Worm (Caenorhabditis elegans) whole organism, L1 larva: ENCODE data around the gene spp-30.

Experiments used
- C04F5.9 ChIP-seq: sonication (generic microtip); optimal IDR thresholded peaks from 2 replicates; lab custom pipeline; 2016; ENCODE audit warnings: missing genetic modification characterization, missing compliant biosample characterization
- C16A3.4 ChIP-seq: fragments of 150-350 bp; optimal IDR thresholded peaks from 2 replicates; lab custom pipeline; 2014; ENCODE audit warnings: missing biosample characterization, missing genetic modification characterization
- C34B4.2 ChIP-seq: sonication (generic microtip); optimal IDR thresholded peaks from 2 replicates; lab custom pipeline; 2017; ENCODE audit warnings: mild to moderate bottlenecking, missing genetic modification characterization, missing compliant biosample characterization
- F16B12.6 ChIP-seq: fragments of 150-350 bp; optimal IDR thresholded peaks from 2 replicates; lab custom pipeline; 2014; ENCODE audit warnings: missing biosample characterization, missing genetic modification characterization
- aly-2 ChIP-seq: fragments of 150-350 bp; optimal IDR thresholded peaks from 2 replicates; lab custom pipeline; 2014; ENCODE audit warnings: missing biosample characterization, missing genetic modification characterization
- ama-1 ChIP-seq: fragments of 150-350 bp; optimal IDR thresholded peaks from 2 replicates; lab custom pipeline; 2014
- blmp-1 ChIP-seq: fragments of 150-350 bp; optimal IDR thresholded peaks from 2 replicates; lab custom pipeline; 2014; ENCODE audit warnings: missing biosample characterization, missing genetic modification characterization
- ceh-8 ChIP-seq: fragments of 200-800 bp; sonication (Bioruptor generic); optimal IDR thresholded peaks from 2 replicates; lab custom pipeline; 2018; ENCODE audit warnings: mild to moderate bottlenecking, missing genetic modification characterization, moderate library complexity, missing compliant biosample characterization
- ceh-82 ChIP-seq, 3 experiments: fragments of 150-350 bp in 1 of 3; sonication (generic microtip) in 2 of 3; optimal IDR thresholded peaks; 2 replicates each; lab custom pipeline; 2014 to 2017; ENCODE audit warnings: missing biosample characterization in 3 of 3, missing genetic modification characterization in 3 of 3
- ceh-90 ChIP-seq: sonication (generic microtip); optimal IDR thresholded peaks from 2 replicates; lab custom pipeline; 2016; ENCODE audit warnings: missing genetic modification characterization, missing compliant biosample characterization
- ces-1 ChIP-seq: fragments of 150-350 bp; optimal IDR thresholded peaks from 2 replicates; lab custom pipeline; 2014; ENCODE audit warnings: missing biosample characterization, missing genetic modification reagents, missing genetic modification characterization
- dsc-1 ChIP-seq: sonication (generic microtip); optimal IDR thresholded peaks from 2 replicates; lab custom pipeline; 2016; ENCODE audit warnings: mild to moderate bottlenecking, missing genetic modification characterization, missing compliant biosample characterization
- efl-1 ChIP-seq, 4 experiments: fragments of 150-350 bp; optimal IDR thresholded peaks in 3 of 4; peaks in 1 of 4; 1 replicate in 1 of 4; 2 replicates in 3 of 4; lab custom pipeline; 2014; ENCODE audit warnings: missing biosample characterization in 2 of 4, missing genetic modification characterization in 2 of 4, missing genetic modification reagents in 2 of 4
- egl-27 ChIP-seq, 2 experiments: fragments of 150-350 bp in 1 of 2; sonication (generic microtip); optimal IDR thresholded peaks; 3 replicates each; lab custom pipeline; 2017 to 2018; ENCODE audit warnings: missing biosample characterization in 2 of 2, missing genetic modification characterization in 2 of 2, missing genetic modification reagents in 2 of 2
- ets-5 ChIP-seq: fragments of 200-800 bp; sonication (Bioruptor generic); IDR thresholded peaks from 2 replicates; pipeline ENCODE4 v1.3.6; 2022; ENCODE audit warnings: missing genetic modification characterization, missing compliant biosample characterization
- fkh-10 ChIP-seq: sonication (generic microtip); optimal IDR thresholded peaks from 2 replicates; lab custom pipeline; 2017; ENCODE audit warnings: missing biosample characterization, missing genetic modification reagents, missing genetic modification characterization
- fkh-4 ChIP-seq: sonication (generic microtip); optimal IDR thresholded peaks from 2 replicates; lab custom pipeline; 2016; ENCODE audit warnings: missing compliant biosample characterization, missing genetic modification characterization, borderline replicate concordance
- grh-1 ChIP-seq: fragments of 200-800 bp; sonication (Bioruptor generic); IDR thresholded peaks from 2 replicates; pipeline ENCODE4 v1.3.6; 2022; ENCODE audit warnings: missing genetic modification reagents, missing genetic modification characterization, missing compliant biosample characterization
- hlh-4 ChIP-seq: sonication (generic microtip); optimal IDR thresholded peaks from 2 replicates; lab custom pipeline; 2016; ENCODE audit warnings: mild to moderate bottlenecking, missing genetic modification characterization, missing compliant biosample characterization
- hpl-2 ChIP-seq: fragments of 150-350 bp; optimal IDR thresholded peaks from 2 replicates; lab custom pipeline; 2014; ENCODE audit warnings: missing biosample characterization, missing genetic modification reagents, missing genetic modification characterization
- irx-1 ChIP-seq: sonication (generic microtip); optimal IDR thresholded peaks from 2 replicates; lab custom pipeline; 2016; ENCODE audit warnings: missing genetic modification characterization, missing compliant biosample characterization
- jun-1 ChIP-seq: fragments of 150-350 bp; optimal IDR thresholded peaks from 2 replicates; lab custom pipeline; 2014; ENCODE audit warnings: missing biosample characterization, missing genetic modification reagents, missing genetic modification characterization
- lin-14 ChIP-seq: fragments of 200-800 bp; sonication (Bioruptor generic); optimal IDR thresholded peaks from 2 replicates; lab custom pipeline; 2018; ENCODE audit warnings: mild to moderate bottlenecking, missing genetic modification characterization, moderate library complexity, missing compliant biosample characterization
- lin-35 ChIP-seq, 2 experiments: fragments of 150-350 bp; optimal IDR thresholded peaks; 2 replicates each; lab custom pipeline; 2014; ENCODE audit warnings: missing biosample characterization in 2 of 2, missing genetic modification characterization in 2 of 2, missing genetic modification reagents in 2 of 2
- lin-39 ChIP-seq: fragments of 150-350 bp; optimal IDR thresholded peaks from 2 replicates; lab custom pipeline; 2014; ENCODE audit warnings: missing biosample characterization, missing genetic modification reagents, missing genetic modification characterization
- lsy-2 ChIP-seq, 2 experiments: fragments of 150-350 bp; optimal IDR thresholded peaks; 2 replicates each; lab custom pipeline; 2014; ENCODE audit warnings: missing biosample characterization in 2 of 2, missing genetic modification characterization in 2 of 2
- mef-2 ChIP-seq: fragments of 150-350 bp; optimal IDR thresholded peaks from 2 replicates; lab custom pipeline; 2014; ENCODE audit warnings: missing biosample characterization, missing genetic modification characterization
- nhr-19 ChIP-seq: fragments of 200-800 bp; sonication (Bioruptor generic); conservative IDR thresholded peaks from 2 replicates; pipeline ENCODE4 v1.3.6; 2022; ENCODE audit warnings: missing genetic modification characterization, missing compliant biosample characterization
- nhr-237 ChIP-seq: fragments of 150-350 bp; optimal IDR thresholded peaks from 2 replicates; lab custom pipeline; 2014; ENCODE audit warnings: missing biosample characterization, missing genetic modification characterization
- nhr-71 ChIP-seq: sonication (generic microtip); optimal IDR thresholded peaks from 2 replicates; lab custom pipeline; 2016; ENCODE audit warnings: mild to moderate bottlenecking, missing genetic modification characterization, moderate library complexity, missing compliant biosample characterization
- nhr-84 ChIP-seq: sonication (generic microtip); optimal IDR thresholded peaks from 2 replicates; lab custom pipeline; 2017; ENCODE audit warnings: missing biosample characterization, missing genetic modification characterization
- nhr-90 ChIP-seq: sonication (generic microtip); optimal IDR thresholded peaks from 2 replicates; lab custom pipeline; 2016; ENCODE audit warnings: mild to moderate bottlenecking, missing genetic modification characterization, missing compliant biosample characterization; ENCODE audit not compliant: poor library complexity
- pax-3 ChIP-seq: fragments of 200-800 bp; sonication (Bioruptor generic); optimal IDR thresholded peaks from 2 replicates; lab custom pipeline; 2018; ENCODE audit warnings: mild to moderate bottlenecking, missing genetic modification characterization, moderate library complexity, missing compliant biosample characterization
- sox-4 ChIP-seq: sonication (generic microtip); optimal IDR thresholded peaks from 2 replicates; lab custom pipeline; 2016; ENCODE audit warnings: missing genetic modification characterization, missing compliant biosample characterization
- sptf-1 ChIP-seq: fragments of 150-350 bp; optimal IDR thresholded peaks from 2 replicates; lab custom pipeline; 2014; ENCODE audit warnings: missing biosample characterization, missing genetic modification characterization
- sup-37 ChIP-seq: fragments of 200-800 bp; sonication (Bioruptor generic); optimal IDR thresholded peaks from 2 replicates; lab custom pipeline; 2018; ENCODE audit warnings: mild to moderate bottlenecking, missing genetic modification characterization, missing compliant biosample characterization
- swsn-7 ChIP-seq: sonication (generic microtip); optimal IDR thresholded peaks from 2 replicates; lab custom pipeline; 2016; ENCODE audit warnings: missing genetic modification characterization, missing compliant biosample characterization
- tbx-2 ChIP-seq: sonication (generic microtip); optimal IDR thresholded peaks from 2 replicates; lab custom pipeline; 2016; ENCODE audit warnings: missing genetic modification characterization, missing compliant biosample characterization
- tlp-1 ChIP-seq: fragments of 150-350 bp; optimal IDR thresholded peaks from 2 replicates; lab custom pipeline; 2014; ENCODE audit warnings: missing biosample characterization, missing genetic modification characterization
- unc-130 ChIP-seq: fragments of 150-350 bp; optimal IDR thresholded peaks from 2 replicates; lab custom pipeline; 2017; ENCODE audit warnings: missing biosample characterization, missing genetic modification characterization, inconsistent platforms
- unc-86 ChIP-seq: sonication (generic microtip); optimal IDR thresholded peaks from 2 replicates; lab custom pipeline; 2016; ENCODE audit warnings: missing genetic modification characterization, missing compliant biosample characterization
- unc-98 ChIP-seq: fragments of 200-800 bp; sonication (Bioruptor generic); IDR thresholded peaks from 2 replicates; pipeline ENCODE4 v1.3.6; 2022; ENCODE audit warnings: missing genetic modification characterization, missing compliant biosample characterization
- vab-15 ChIP-seq: sonication (generic microtip); optimal IDR thresholded peaks from 2 replicates; lab custom pipeline; 2017; ENCODE audit warnings: missing genotype, mild to moderate bottlenecking, missing genetic modification characterization, missing compliant biosample characterization
- xbp-1 ChIP-seq: sonication (generic microtip); optimal IDR thresholded peaks from 2 replicates; lab custom pipeline; 2016; ENCODE audit warnings: missing genetic modification characterization, missing compliant biosample characterization
- zag-1 ChIP-seq: fragments of 150-350 bp; optimal IDR thresholded peaks from 2 replicates; lab custom pipeline; 2014; ENCODE audit warnings: missing biosample characterization, missing genetic modification characterization
- zip-4 ChIP-seq: fragments of 200-800 bp; sonication (Bioruptor generic); optimal IDR thresholded peaks from 2 replicates; lab custom pipeline; 2018; ENCODE audit warnings: mild to moderate bottlenecking, missing genetic modification characterization, moderate library complexity, missing compliant biosample characterization
- ztf-11 ChIP-seq, 2 experiments: sonication (generic microtip); optimal IDR thresholded peaks; 2 replicates each; lab custom pipeline; 2016 to 2017; ENCODE audit warnings: missing genetic modification characterization in 2 of 2, missing biosample characterization in 1 of 2, missing compliant biosample characterization in 1 of 2

The spp-30 gene

ce11 chrX:11606815-11607499 is 21.5 kb downstream of the spp-30 start (continued):
- peak; percentile 4 for TF ChIP-seq tbx-2 (tag; lab: Kevin White, UChicago)
- TF ChIP-seq lin-35 (GFP tag; optimal IDR thresholded peaks at IDR 0.05; lab: Kevin White, UChicago) = no peak
- no peak for TF ChIP-seq nhr-19 (GFP tag; lab: Robert Waterston, UW)
- no peak for TF ChIP-seq xbp-1 (tag; lab: Kevin White, UChicago)

- TF ChIP-seq ama-1 (lab: Kevin White, UChicago) (no peak), hpl-2 (GFP tag; lab: Kevin White, UChicago) (peak; percentile 94), ztf-11 (tag; optimal IDR thresholded peaks at IDR 0.05; lab: Kevin White, UChicago) (peak; percentile 82 to 90), nhr-84 (tag; lab: Kevin White, UChicago) (no peak), zip-4 (GFP tag; lab: Kevin White, UChicago) (peak; percentile 100), lin-39 (tag; lab: Kevin White, UChicago) (peak; percentile 77), swsn-7 (tag; lab: Kevin White, UChicago) (peak; percentile 97), lin-14 (peak; percentile 93), F16B12.6 (tag; lab: Kevin White, UChicago) (no peak), blmp-1 (peak; percentile 28), mef-2 (no peak), efl-1 (optimal IDR thresholded peaks at IDR 0.05; lab: Kevin White, UChicago) (peak; percentile 55 to 65), efl-1 (GFP tag; optimal IDR thresholded peaks at IDR 0.05 in 1 of 2; lab: Kevin White, UChicago) (peak; percentile 21 to 97), egl-27 (tag; optimal IDR thresholded peaks at IDR 0.05; lab: Kevin White, UChicago) (peak in 1 of 2 experiments; percentile 99), grh-1 (peak; percentile 94), tbx-2 (tag; lab: Kevin White, UChicago) (peak; percentile 95), C16A3.4 (peak; percentile 46), sptf-1 (tag; lab: Kevin White, UChicago) (no peak), irx-1 (tag; lab: Kevin White, UChicago) (peak; percentile 97), sup-37 (peak; percentile 88), C34B4.2 (tag; lab: Kevin White, UChicago) (peak; percentile 76), nhr-237 (tag; lab: Kevin White, UChicago) (peak; percentile 76), fkh-4 (tag; lab: Kevin White, UChicago) (peak; percentile 70), unc-98 (GFP tag; lab: Robert Waterston, UW) (peak; percentile 66), ceh-82 (tag; optimal IDR thresholded peaks at IDR 0.05; lab: Kevin White, UChicago) (peak; percentile 51 to 70 (median 63)), lsy-2 (tag; optimal IDR thresholded peaks at IDR 0.05; lab: Kevin White, UChicago) (peak; percentile 72 to 78), jun-1 (tag; lab: Kevin White, UChicago) (peak; percentile 31), pax-3 (tag; lab: Kevin White, UChicago) (peak; percentile 99), hlh-4 (tag; lab: Kevin White, UChicago) (peak; percentile 28), vab-15 (peak; percentile 2), fkh-10 (GFP tag; lab: Kevin White, UChicago) (peak; percentile 78), unc-130 (tag; lab: Kevin White, UChicago) (peak; percentile 55), ceh-8 (GFP tag; lab: Kevin White, UChicago) (peak; percentile 80), tlp-1 (tag; lab: Kevin White, UChicago) (no peak), unc-86 (tag; lab: Kevin White, UChicago) (peak; percentile 98), nhr-71 (tag; lab: Kevin White, UChicago) (peak; percentile 98), sox-4 (tag; lab: Kevin White, UChicago) (peak; percentile 89), aly-2 (tag; lab: Kevin White, UChicago) (peak; percentile 43), ces-1 (GFP tag; lab: Kevin White, UChicago) (peak; percentile 38), ceh-90 (no peak), ets-5 (GFP tag; lab: Robert Waterston, UW) (peak; percentile 95; the same call in 1 of the 2 replicates), dsc-1 (tag; lab: Kevin White, UChicago) (peak; percentile 99), lin-35 (GFP tag; optimal IDR thresholded peaks at IDR 0.05; lab: Kevin White, UChicago) (peak; percentile 35 to 81), nhr-90 (peak; percentile 96), zag-1 (tag; lab: Kevin White, UChicago) (peak; percentile 22), C04F5.9 (tag; lab: Kevin White, UChicago) (peak; percentile 68)
Measured at ce11 chrX:11605766-11606490, 22.6 kb downstream of the spp-30 start.
